Worm (Caenorhabditis elegans): Measurements from ENCODE around the gene ref-2.

ref-2 gene

ce11 chrX:7787885-7788353 lies 43.9 kb downstream of the ref-2 start, which contains the start of gene ZK154.5 (continued):
- TF ChIP-seq nhr-27 (tag; optimal IDR thresholded peaks at IDR 0.05) (no peak), hrde-1 (tag; optimal IDR thresholded peaks at IDR 0.05; ENCODE audit: borderline replicate concordance) (no peak), bed-1 (GFP tag; IDR thresholded peaks at IDR 0.05) (no peak), egl-18 (GFP tag; IDR thresholded peaks at IDR 0.05) (no peak), egrh-3 (GFP tag; IDR thresholded peaks at IDR 0.05) (no peak), dpl-1 (GFP tag; optimal IDR thresholded peaks at IDR 0.05) (no peak), hlh-26 (GFP tag; conservative IDR thresholded peaks at IDR 0.05) (no peak), B0035.1 (tag; optimal IDR thresholded peaks at IDR 0.05) (no peak), ztf-22 (GFP tag; optimal IDR thresholded peaks at IDR 0.05) (no peak), T26A5.8 (tag; optimal IDR thresholded peaks at IDR 0.05) (no peak)

ce11 chrX:7791802-7792201 lies 47.8 kb downstream of the ref-2 start:
- TF ChIP-seq tbx-9 (tag; optimal IDR thresholded peaks at IDR 0.05; ENCODE audit: borderline replicate concordance) (no peak), C06A6.2 (GFP tag; conservative IDR thresholded peaks at IDR 0.05) (no peak), aptf-2 (GFP tag; conservative IDR thresholded peaks at IDR 0.05) (no peak), somi-1 (GFP tag; optimal IDR thresholded peaks at IDR 0.05) (no peak), snpc-4 (GFP tag; optimal IDR thresholded peaks at IDR 0.05) (no peak), snpc-4 (tag; optimal IDR thresholded peaks at IDR 0.05) (no peak), efl-1 (GFP tag; optimal IDR thresholded peaks at IDR 0.05) (no peak), let-607 (tag; optimal IDR thresholded peaks at IDR 0.05) (no peak), nhr-179 (tag; optimal IDR thresholded peaks at IDR 0.05) (no peak), F39B2.1 (GFP tag; IDR thresholded peaks at IDR 0.05) (no peak), lag-1 (GFP tag; IDR thresholded peaks at IDR 0.05) (no peak), lin-40 (tag; optimal IDR thresholded peaks at IDR 0.05) (peak; percentile 13), ztf-22 (GFP tag; optimal IDR thresholded peaks at IDR 0.05) (no peak), ztf-3 (GFP tag; optimal IDR thresholded peaks at IDR 0.05) (no peak), K11D2.4 (GFP tag; IDR thresholded peaks at IDR 0.05) (no peak), nhr-27 (tag; optimal IDR thresholded peaks at IDR 0.05) (no peak), T26A5.8 (tag; optimal IDR thresholded peaks at IDR 0.05) (no peak), F37B4.10 (GFP tag; IDR thresholded peaks at IDR 0.05) (no peak), bed-2 (GFP tag; IDR thresholded peaks at IDR 0.05) (no peak), lsy-27 (tag; optimal IDR thresholded peaks at IDR 0.05; ENCODE audit: borderline replicate concordance, insufficient read depth) (no peak), zfh-2 (GFP tag; conservative IDR thresholded peaks at IDR 0.05) (no peak), cebp-1 (GFP tag; IDR thresholded peaks at IDR 0.05) (peak; percentile 87), cebp-1 (tag; optimal IDR thresholded peaks at IDR 0.05) (peak; percentile 97), nhr-90 (tag; optimal IDR thresholded peaks at IDR 0.05) (no peak), Y95B8A.8 (GFP tag; IDR thresholded peaks at IDR 0.05) (no peak), attf-6 (GFP tag; IDR thresholded peaks at IDR 0.05) (no peak), egrh-3 (GFP tag; IDR thresholded peaks at IDR 0.05) (no peak), C17E4.6 (GFP tag; IDR thresholded peaks at IDR 0.05) (no peak), lin-35 (GFP tag; optimal IDR thresholded peaks at IDR 0.05) (peak in 1 of 3 experiments; percentile 42), K12H6.12 (tag; optimal IDR thresholded peaks at IDR 0.05) (peak; percentile 27), pbrm-1 (GFP tag; IDR thresholded peaks at IDR 0.05) (no peak), bed-1 (GFP tag; IDR thresholded peaks at IDR 0.05) (no peak), attf-3 (GFP tag; conservative IDR thresholded peaks at IDR 0.05) (no peak), ceh-100 (GFP tag; IDR thresholded peaks at IDR 0.05) (no peak)
